Fruit fly (Drosophila melanogaster) whole organism, pupa: ENCODE results near the gene Smox.

Experiments
- CG10348 ChIP-seq: fragments of 200-800 bp; sonication (Bioruptor generic); IDR thresholded peaks from 2 replicates; pipeline ENCODE4 v1.3.6; 2022; ENCODE audit warnings: missing biosample characterization, missing genetic modification characterization
- CG12605 ChIP-seq: fragments of 200-800 bp; sonication (Bioruptor generic); IDR thresholded peaks from 2 replicates; pipeline ENCODE4 v1.3.6; 2022; ENCODE audit warnings: missing biosample characterization, missing genetic modification characterization
- CG13204 ChIP-seq: fragments of 200-800 bp; sonication (Bioruptor generic); optimal IDR thresholded peaks from 2 replicates; lab custom pipeline; 2018; ENCODE audit warnings: missing biosample characterization, mild to moderate bottlenecking, missing genetic modification characterization, moderate library complexity
- CG14655 ChIP-seq: fragments of 200-800 bp; sonication (Bioruptor generic); optimal IDR thresholded peaks from 3 replicates; lab custom pipeline; 2017; ENCODE audit warnings: mild to moderate bottlenecking, missing biosample characterization, missing genetic modification reagents, missing genetic modification characterization
- CG15710 ChIP-seq: fragments of 200-800 bp; sonication (Bioruptor generic); optimal IDR thresholded peaks from 2 replicates; lab custom pipeline; 2018; ENCODE audit warnings: missing biosample characterization, mild to moderate bottlenecking, missing genetic modification characterization, moderate library complexity
- CG17806 ChIP-seq: fragments of 200-800 bp; sonication (Bioruptor generic); optimal IDR thresholded peaks from 2 replicates; lab custom pipeline; 2018; ENCODE audit warnings: missing biosample characterization, mild to moderate bottlenecking, missing genetic modification characterization, moderate library complexity
- CG32121 ChIP-seq: fragments of 200-800 bp; sonication (Bioruptor generic); IDR thresholded peaks from 2 replicates; pipeline ENCODE4 v1.3.6; 2022; ENCODE audit warnings: missing biosample characterization, missing genetic modification characterization
- CG34367 ChIP-seq: fragments of 200-800 bp; sonication (Bioruptor generic); optimal IDR thresholded peaks from 2 replicates; lab custom pipeline; 2018; ENCODE audit warnings: missing biosample characterization, mild to moderate bottlenecking, missing genetic modification characterization
- CG4496 ChIP-seq: fragments of 200-800 bp; sonication (Bioruptor generic); IDR thresholded peaks from 3 replicates; pipeline ENCODE4 v1.3.6; 2022; ENCODE audit warnings: missing biosample characterization, missing genetic modification characterization
- CG8159 ChIP-seq: fragments of 200-800 bp; sonication (Bioruptor generic); optimal IDR thresholded peaks from 3 replicates; lab custom pipeline; 2018; ENCODE audit warnings: missing biosample characterization, mild to moderate bottlenecking, missing genetic modification characterization, moderate library complexity
- CG8301 ChIP-seq: fragments of 200-800 bp; sonication (Bioruptor generic); optimal IDR thresholded peaks from 2 replicates; lab custom pipeline; 2018; ENCODE audit warnings: missing biosample characterization, mild to moderate bottlenecking, missing genetic modification characterization
- CG9948 ChIP-seq: fragments of 200-800 bp; sonication (Bioruptor generic); optimal IDR thresholded peaks from 2 replicates; lab custom pipeline; 2018; ENCODE audit warnings: missing biosample characterization, mild to moderate bottlenecking, missing genetic modification characterization, moderate library complexity
- D1 ChIP-seq: fragments of 200-800 bp; sonication (Bioruptor generic); optimal IDR thresholded peaks from 2 replicates; lab custom pipeline; 2018; ENCODE audit warnings: missing biosample characterization, mild to moderate bottlenecking, missing genetic modification characterization, moderate library complexity
- EcR ChIP-seq: fragments of 200-800 bp; sonication (Bioruptor generic); optimal IDR thresholded peaks from 3 replicates; lab custom pipeline; 2019; ENCODE audit warnings: missing biosample characterization, missing genetic modification characterization, mild to moderate bottlenecking, moderate library complexity, missing genetic modification reagents
- Ets98B ChIP-seq: fragments of 200-800 bp; sonication (Bioruptor generic); IDR thresholded peaks from 2 replicates; pipeline ENCODE4 v1.3.6; 2022; ENCODE audit warnings: missing biosample characterization, missing genetic modification characterization
- Pif1A ChIP-seq: fragments of 200-800 bp; sonication (Bioruptor generic); optimal IDR thresholded peaks from 3 replicates; lab custom pipeline; 2016; ENCODE audit warnings: missing biosample characterization, missing genetic modification characterization
- Pif1B ChIP-seq: fragments of 200-800 bp; sonication (Bioruptor generic); optimal IDR thresholded peaks from 3 replicates; lab custom pipeline; 2016; ENCODE audit warnings: missing biosample characterization, missing genetic modification characterization
- Snoo ChIP-seq: fragments of 200-800 bp; sonication (Bioruptor generic); optimal IDR thresholded peaks from 3 replicates; lab custom pipeline; 2017; ENCODE audit warnings: missing biosample characterization, mild to moderate bottlenecking, missing genetic modification characterization, inconsistent platforms
- fd96Ca ChIP-seq: fragments of 200-800 bp; sonication (Bioruptor generic); IDR thresholded peaks from 3 replicates; pipeline ENCODE4 v1.3.6; 2022; ENCODE audit warnings: missing biosample characterization, missing genetic modification characterization
- gl ChIP-seq: fragments of 200-800 bp; sonication (Bioruptor generic); optimal IDR thresholded peaks from 2 replicates; lab custom pipeline; 2018; ENCODE audit warnings: missing biosample characterization, mild to moderate bottlenecking, missing genetic modification characterization
- rn ChIP-seq: fragments of 200-800 bp; sonication (Bioruptor generic); IDR thresholded peaks from 2 replicates; pipeline ENCODE4 v1.3.6; 2022; ENCODE audit warnings: missing biosample characterization, missing genetic modification characterization

The Smox gene

dm6 chrX:8159754-8160153 is 17.7 kb upstream of the Smox start, which contains the start of gene CG15337:
CG15337 (plus strand) TSS chrX:8160054.
- TF ChIP-seq CG15710 (tag; lab: Kevin White, UChicago) (no peak), fd96Ca (GFP tag; lab: Robert Waterston, UW) (no peak), Pif1A (GFP tag; lab: Kevin White, UChicago) (no peak), rn (GFP tag; lab: Robert Waterston, UW) (no peak), CG10348 (no peak), D1 (tag; lab: Kevin White, UChicago) (no peak), CG8301 (tag; lab: Kevin White, UChicago) (no peak), Ets98B (GFP tag; lab: Robert Waterston, UW) (no peak), CG13204 (no peak), CG17806 (tag; lab: Kevin White, UChicago) (no peak), CG4496 (no peak), CG8159 (no peak)

- peak; percentile 68 for TF ChIP-seq CG13204
- peak; percentile 43; the same call in 1 of the 3 replicates for TF ChIP-seq CG4496
- peak; percentile 28 for TF ChIP-seq CG8159
- 0 out of 3 replicates have a peak, but pooled peaks have one; percentile 19 for TF ChIP-seq fd96Ca (GFP tag; lab: Robert Waterston, UW)
- TF ChIP-seq Ets98B (GFP tag; lab: Robert Waterston, UW): peak; percentile 29; the same call in 1 of the 2 replicates
- TF ChIP-seq Pif1A (GFP tag; lab: Kevin White, UChicago): no peak
- no peak for TF ChIP-seq D1 (tag; lab: Kevin White, UChicago)
- no peak for TF ChIP-seq CG10348
- peak; percentile 72 for TF ChIP-seq CG12605 (GFP tag; lab: Robert Waterston, UW)
- TF ChIP-seq CG9948: no peak
- TF ChIP-seq Pif1B (GFP tag; lab: Kevin White, UChicago): no peak
- TF ChIP-seq CG15710 (tag; lab: Kevin White, UChicago): no peak
- TF ChIP-seq CG14655 (GFP tag; lab: Kevin White, UChicago): peak; percentile 50
- TF ChIP-seq Snoo (tag; lab: Kevin White, UChicago): peak; percentile 5
- TF ChIP-seq CG34367 (tag; lab: Kevin White, UChicago): peak; percentile 26
- TF ChIP-seq EcR (GFP tag; lab: Kevin White, UChicago): no peak
- TF ChIP-seq CG8301 (tag; lab: Kevin White, UChicago): peak; percentile 18
- TF ChIP-seq CG32121 (GFP tag; lab: Robert Waterston, UW): peak; percentile 25; the same call in 1 of the 2 replicates
- TF ChIP-seq CG17806 (tag; lab: Kevin White, UChicago): no peak
- no peak for TF ChIP-seq rn (GFP tag; lab: Robert Waterston, UW)
- TF ChIP-seq gl: peak; percentile 88
Observed at dm6 chrX:8158942-8159472, 16.9 kb upstream of the Smox start.

dm6 chrX:8157294-8157693 is 15.2 kb upstream of the Smox start, which contains the start of the genes Traf6 and GIIIspla2:
Traf6 (minus strand) TSS chrX:8157386.
GIIIspla2 (plus strand) TSS chrX:8157628.
- TF ChIP-seq CG8159 (peak; percentile 71), CG14655 (GFP tag; lab: Kevin White, UChicago) (no peak), CG12605 (GFP tag; lab: Robert Waterston, UW) (no peak), Pif1B (GFP tag; lab: Kevin White, UChicago) (no peak), CG15710 (tag; lab: Kevin White, UChicago) (peak; percentile 78), CG34367 (tag; lab: Kevin White, UChicago) (peak; percentile 53), gl (no peak), EcR (GFP tag; lab: Kevin White, UChicago) (no peak), CG9948 (peak; percentile 65), D1 (tag; lab: Kevin White, UChicago) (no peak), CG10348 (no peak), CG4496 (peak; percentile 79), Ets98B (GFP tag; lab: Robert Waterston, UW) (peak; percentile 72), CG13204 (no peak), CG17806 (tag; lab: Kevin White, UChicago) (peak; percentile 52), fd96Ca (GFP tag; lab: Robert Waterston, UW) (peak; percentile 83; the same call in 2 of the 3 replicates), CG8301 (tag; lab: Kevin White, UChicago) (peak; percentile 70), Pif1A (GFP tag; lab: Kevin White, UChicago) (no peak), rn (GFP tag; lab: Robert Waterston, UW) (peak; percentile 71), Snoo (tag; lab: Kevin White, UChicago) (peak; percentile 63), CG32121 (GFP tag; lab: Robert Waterston, UW) (peak; percentile 60)

- TF ChIP-seq fd96Ca (GFP tag; lab: Robert Waterston, UW): 0 out of 3 replicates have a peak, but pooled peaks have one; percentile 19
- no peak for TF ChIP-seq CG8159
- TF ChIP-seq CG10348: no peak
- no peak for TF ChIP-seq gl
Observed at dm6 chrX:8152718-8153117, 10.6 kb upstream of the Smox start, which contains the start of gene CG18262. CG18262 (plus strand) TSS chrX:8152948.

- TF ChIP-seq Snoo (tag; lab: Kevin White, UChicago) (no peak), CG9948 (no peak), EcR (GFP tag; lab: Kevin White, UChicago) (no peak), Pif1A (GFP tag; lab: Kevin White, UChicago) (no peak), CG34367 (tag; lab: Kevin White, UChicago) (no peak), CG4496 (no peak), CG12605 (GFP tag; lab: Robert Waterston, UW) (no peak), CG8159 (no peak), fd96Ca (GFP tag; lab: Robert Waterston, UW) (no peak), gl (no peak), Ets98B (GFP tag; lab: Robert Waterston, UW) (no peak), rn (GFP tag; lab: Robert Waterston, UW) (no peak), CG14655 (GFP tag; lab: Kevin White, UChicago) (no peak)
- TF ChIP-seq, all 21 proteins: peak for 0
Observed at dm6 chrX:8152077-8152476, 10.0 kb upstream of the Smox start, which contains the start of gene Gbeta5. Gbeta5 (minus strand) TSS chrX:8152275.
